Worm (Caenorhabditis elegans): ENCODE measurements around the gene W06D11.2.

DNA sequence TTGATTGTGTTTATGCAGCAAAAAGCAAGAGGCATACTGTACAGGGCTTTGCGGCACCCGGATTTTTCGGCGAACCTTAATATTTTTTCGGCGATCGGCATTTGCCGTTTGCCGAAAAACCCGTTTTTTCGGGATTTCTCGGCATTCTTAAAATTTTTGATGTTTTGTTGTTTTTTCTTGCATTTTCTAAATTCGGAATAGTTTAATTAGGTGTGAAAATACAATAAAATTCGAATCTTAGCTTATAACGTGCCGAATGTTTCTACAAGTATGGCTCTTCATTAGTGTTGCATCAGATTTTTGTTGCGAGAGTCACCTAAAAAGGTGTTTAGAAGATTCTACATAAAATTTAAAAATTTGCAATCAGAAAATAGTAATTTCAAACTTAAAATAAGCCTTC, 21.0 kb downstream of the W06D11.2 start, which contains the start of gene C04B4.6:
- TF ChIP-seq unc-62 (GFP tag; optimal IDR thresholded peaks at IDR 0.05) (no peak), fos-1 (tag; optimal IDR thresholded peaks at IDR 0.05) (no peak), nhr-71 (tag; optimal IDR thresholded peaks at IDR 0.05) (no peak)
